Fruit fly (Drosophila melanogaster) whole organism, embryonic: ENCODE measurements around the gene sit.
A peak's percentile ranks its signal among the peaks of the same experiment; 100 is the strongest.

Experiments
- Bdp1 ChIP-seq: fragments of 200-800 bp; sonication (Bioruptor generic); optimal IDR thresholded peaks from 3 replicates; lab custom pipeline; 2016; ENCODE audit warnings: missing biosample characterization, missing genetic modification characterization
- C15 ChIP-seq: fragments of 200-800 bp; sonication (Bioruptor generic); IDR thresholded peaks from 3 replicates; pipeline ENCODE4 v1.3.6; 2022; ENCODE audit warnings: missing biosample characterization, missing genetic modification characterization
- CG10431 ChIP-seq: fragments of 200-800 bp; sonication (Bioruptor generic); optimal IDR thresholded peaks from 3 replicates; lab custom pipeline; 2018; ENCODE audit warnings: missing biosample characterization, mild to moderate bottlenecking, missing genetic modification characterization
- CG10959 ChIP-seq: fragments of 200-800 bp; sonication (Bioruptor generic); IDR thresholded peaks from 2 replicates; pipeline ENCODE4 v1.3.6; 2022; ENCODE audit warnings: missing biosample characterization, missing genetic modification characterization
- CG14710 ChIP-seq: fragments of 200-800 bp; sonication (Bioruptor generic); optimal IDR thresholded peaks from 3 replicates; lab custom pipeline; 2019; ENCODE audit warnings: missing biosample characterization, mild to moderate bottlenecking, missing genetic modification characterization, moderate library complexity
- CG1603 ChIP-seq: fragments of 200-800 bp; sonication (Bioruptor generic); optimal IDR thresholded peaks from 2 replicates; lab custom pipeline; 2019; ENCODE audit warnings: missing biosample characterization, mild to moderate bottlenecking, missing genetic modification characterization, moderate library complexity
- CG16779 ChIP-seq: fragments of 200-800 bp; sonication (Bioruptor generic); IDR thresholded peaks from 2 replicates; pipeline ENCODE4 v1.3.6; 2022; ENCODE audit warnings: missing biosample characterization, missing genetic modification characterization
- CG18764 ChIP-seq: fragments of 200-800 bp; sonication (Bioruptor generic); optimal IDR thresholded peaks from 3 replicates; lab custom pipeline; 2016; ENCODE audit warnings: missing biosample characterization, missing genetic modification characterization
- CG2129 ChIP-seq: fragments of 200-800 bp; sonication (Bioruptor generic); IDR thresholded peaks from 2 replicates; pipeline ENCODE4 v1.3.6; 2022; ENCODE audit warnings: missing biosample characterization, missing genetic modification characterization; ENCODE audit not compliant: partially characterized antibody
- CG3407 ChIP-seq: fragments of 200-800 bp; sonication (Bioruptor generic); optimal IDR thresholded peaks from 2 replicates; lab custom pipeline; 2018; ENCODE audit warnings: missing biosample characterization, mild to moderate bottlenecking, missing genetic modification characterization
- CG3847 ChIP-seq: fragments of 200-800 bp; sonication (Bioruptor generic); IDR thresholded peaks from 2 replicates; pipeline ENCODE4 v1.3.6; 2022; ENCODE audit warnings: missing biosample characterization, missing genetic modification characterization
- CG6175 ChIP-seq: fragments of 200-800 bp; sonication (Bioruptor generic); IDR thresholded peaks from 3 replicates; pipeline ENCODE4 v1.3.6; 2022; ENCODE audit warnings: missing biosample characterization, missing genetic modification characterization
- CG7745 ChIP-seq: fragments of 200-800 bp; sonication (Bioruptor generic); optimal IDR thresholded peaks from 2 replicates; lab custom pipeline; 2018; ENCODE audit warnings: missing biosample characterization, mild to moderate bottlenecking, missing genetic modification characterization, moderate library complexity
- CG8281 ChIP-seq: fragments of 200-800 bp; sonication (Bioruptor generic); optimal IDR thresholded peaks from 2 replicates; lab custom pipeline; 2018; ENCODE audit warnings: missing biosample characterization, mild to moderate bottlenecking, missing genetic modification characterization, moderate library complexity
- CrebB ChIP-seq: fragments of 200-800 bp; sonication (Bioruptor generic); optimal IDR thresholded peaks from 3 replicates; lab custom pipeline; 2018; ENCODE audit warnings: missing biosample characterization, mild to moderate bottlenecking, missing genetic modification characterization
- ERR ChIP-seq: fragments of 200-800 bp; sonication (Bioruptor generic); optimal IDR thresholded peaks from 2 replicates; lab custom pipeline; 2016; ENCODE audit warnings: missing biosample characterization, missing genetic modification characterization
- Fer1 ChIP-seq: fragments of 200-800 bp; sonication (Bioruptor generic); optimal IDR thresholded peaks from 2 replicates; lab custom pipeline; 2017; ENCODE audit warnings: missing biosample characterization, mild to moderate bottlenecking, missing genetic modification characterization
- Gug ChIP-seq: fragments of 200-800 bp; sonication (Bioruptor generic); IDR thresholded peaks from 4 replicates; pipeline ENCODE4 v1.3.6; 2022; ENCODE audit warnings: missing biosample characterization, missing genetic modification characterization
- H15 ChIP-seq: fragments of 200-800 bp; sonication (Bioruptor generic); IDR thresholded peaks from 3 replicates; pipeline ENCODE4 v1.3.6; 2022; ENCODE audit warnings: missing biosample characterization, missing genetic modification characterization
- H2.0 ChIP-seq: fragments of 200-800 bp; sonication (Bioruptor generic); IDR thresholded peaks from 2 replicates; pipeline ENCODE4 v1.3.6; 2022; ENCODE audit warnings: missing biosample characterization, missing genetic modification characterization
- HLH54F ChIP-seq: fragments of 200-800 bp; sonication (Bioruptor generic); optimal IDR thresholded peaks from 3 replicates; lab custom pipeline; 2016; ENCODE audit warnings: missing biosample characterization, missing genetic modification characterization
- Hey ChIP-seq: fragments of 200-800 bp; sonication (Bioruptor generic); optimal IDR thresholded peaks from 3 replicates; lab custom pipeline; 2018; ENCODE audit warnings: missing biosample characterization, mild to moderate bottlenecking, missing genetic modification characterization
- Hmx ChIP-seq: fragments of 200-800 bp; sonication (Bioruptor generic); optimal IDR thresholded peaks from 2 replicates; lab custom pipeline; 2016; ENCODE audit warnings: missing biosample characterization, missing genetic modification characterization
- Hr3 ChIP-seq: fragments of 200-800 bp; sonication (Bioruptor generic); optimal IDR thresholded peaks from 3 replicates; lab custom pipeline; 2016; ENCODE audit warnings: missing biosample characterization, missing genetic modification characterization
- Optix ChIP-seq: fragments of 200-800 bp; sonication (Bioruptor generic); IDR thresholded peaks from 3 replicates; pipeline ENCODE4 v1.3.6; 2022; ENCODE audit warnings: missing biosample characterization, missing genetic modification characterization
- Ssrp ChIP-seq: fragments of 200-800 bp; sonication (Bioruptor generic); optimal IDR thresholded peaks from 2 replicates; lab custom pipeline; 2018; ENCODE audit warnings: missing biosample characterization, mild to moderate bottlenecking, missing genetic modification characterization, moderate library complexity
- bab2 ChIP-seq: fragments of 200-800 bp; sonication (Bioruptor generic); optimal IDR thresholded peaks from 2 replicates; lab custom pipeline; 2016; ENCODE audit warnings: missing biosample characterization, missing genetic modification characterization
- bsh ChIP-seq, 2 experiments: fragments of 200-800 bp; sonication (Bioruptor generic); optimal IDR thresholded peaks; 2 replicates each; lab custom pipeline; 2017 to 2018; ENCODE audit warnings: mild to moderate bottlenecking in 2 of 2, missing biosample characterization in 2 of 2, missing genetic modification characterization in 2 of 2, moderate library complexity in 1 of 2
- btn ChIP-seq: fragments of 200-800 bp; sonication (Bioruptor generic); optimal IDR thresholded peaks from 2 replicates; lab custom pipeline; 2016; ENCODE audit warnings: missing biosample characterization, missing genetic modification characterization
- cas ChIP-seq: fragments of 200-800 bp; sonication (Bioruptor generic); IDR thresholded peaks from 2 replicates; pipeline ENCODE4 v1.3.6; 2022; ENCODE audit warnings: missing biosample characterization, missing genetic modification characterization
- caup ChIP-seq: fragments of 200-800 bp; sonication (Bioruptor generic); optimal IDR thresholded peaks from 3 replicates; lab custom pipeline; 2017; ENCODE audit warnings: missing biosample characterization, mild to moderate bottlenecking, missing genetic modification characterization, moderate library complexity; ENCODE audit not compliant: severe bottlenecking
- ci ChIP-seq: fragments of 200-800 bp; sonication (Bioruptor generic); IDR thresholded peaks from 3 replicates; pipeline ENCODE4 v1.3.6; 2022; ENCODE audit warnings: missing biosample characterization, missing genetic modification characterization
- ems ChIP-seq: fragments of 200-800 bp; sonication (Bioruptor generic); optimal IDR thresholded peaks from 3 replicates; lab custom pipeline; 2016; ENCODE audit warnings: missing biosample characterization, missing genetic modification characterization
- en ChIP-seq: fragments of 200-800 bp; sonication (Bioruptor generic); optimal IDR thresholded peaks from 2 replicates; lab custom pipeline; 2016; ENCODE audit warnings: missing biosample characterization, missing genetic modification characterization
- ewg ChIP-seq: fragments of 200-800 bp; sonication (Bioruptor generic); optimal IDR thresholded peaks from 3 replicates; lab custom pipeline; 2017; ENCODE audit warnings: mild to moderate bottlenecking, missing biosample characterization, missing genetic modification reagents, missing genetic modification characterization
- fd102C ChIP-seq: fragments of 200-800 bp; sonication (Bioruptor generic); optimal IDR thresholded peaks from 2 replicates; lab custom pipeline; 2018; ENCODE audit warnings: missing biosample characterization, mild to moderate bottlenecking, missing genetic modification characterization, moderate library complexity
- ftz-f1 ChIP-seq: fragments of 200-800 bp; sonication (Bioruptor generic); optimal IDR thresholded peaks from 2 replicates; lab custom pipeline; 2016; ENCODE audit warnings: missing biosample characterization, missing genetic modification characterization
- inv ChIP-seq: fragments of 200-800 bp; sonication (Bioruptor generic); IDR thresholded peaks from 2 replicates; pipeline ENCODE4 v1.3.6; 2022; ENCODE audit warnings: missing biosample characterization, missing genetic modification characterization; ENCODE audit not compliant: partially characterized antibody
- jumu ChIP-seq: fragments of 200-800 bp; sonication (Bioruptor generic); optimal IDR thresholded peaks from 3 replicates; lab custom pipeline; 2016; ENCODE audit warnings: missing biosample characterization, missing genetic modification characterization
- kay ChIP-seq: fragments of 200-800 bp; sonication (Bioruptor generic); optimal IDR thresholded peaks from 2 replicates; lab custom pipeline; 2016; ENCODE audit warnings: missing biosample characterization, missing genetic modification characterization
- knrl ChIP-seq: fragments of 200-800 bp; sonication (Bioruptor generic); IDR thresholded peaks from 3 replicates; pipeline ENCODE4 v1.3.6; 2022; ENCODE audit warnings: missing biosample characterization, missing genetic modification characterization; ENCODE audit not compliant: partially characterized antibody
- lmd ChIP-seq: fragments of 200-800 bp; sonication (Bioruptor generic); IDR thresholded peaks from 2 replicates; pipeline ENCODE4 v1.3.6; 2022; ENCODE audit warnings: missing biosample characterization, missing genetic modification characterization
- luna ChIP-seq: fragments of 200-800 bp; sonication (Bioruptor generic); optimal IDR thresholded peaks from 2 replicates; lab custom pipeline; 2016; ENCODE audit warnings: missing biosample characterization, missing genetic modification characterization
- rib ChIP-seq: fragments of 200-800 bp; sonication (Bioruptor generic); IDR thresholded peaks from 2 replicates; pipeline ENCODE4 v1.3.6; 2022; ENCODE audit warnings: missing biosample characterization, missing genetic modification characterization
- sima ChIP-seq: fragments of 200-800 bp; sonication (Bioruptor generic); optimal IDR thresholded peaks from 2 replicates; lab custom pipeline; 2016; ENCODE audit warnings: missing biosample characterization, missing genetic modification characterization
- so ChIP-seq: fragments of 200-800 bp; sonication (Bioruptor generic); IDR thresholded peaks from 3 replicates; pipeline ENCODE4 v1.3.6; 2022; ENCODE audit warnings: missing biosample characterization, missing genetic modification characterization
- tio ChIP-seq: fragments of 200-800 bp; sonication (Bioruptor generic); optimal IDR thresholded peaks from 2 replicates; lab custom pipeline; 2017; ENCODE audit warnings: missing biosample characterization, missing genetic modification characterization, inconsistent platforms
- tll ChIP-seq, 2 experiments: fragments of 200-800 bp in 1 of 2; fragments of >200 bp in 1 of 2; sonication (Bioruptor generic) in 1 of 2; optimal IDR thresholded peaks; 2 replicates each; lab custom pipeline; 2017 to 2019; ENCODE audit warnings: missing biosample characterization in 2 of 2, missing genetic modification characterization in 2 of 2, mild to moderate bottlenecking in 1 of 2, moderate library complexity in 1 of 2
- unpg ChIP-seq: fragments of 200-800 bp; sonication (Bioruptor generic); optimal IDR thresholded peaks from 3 replicates; lab custom pipeline; 2018; ENCODE audit warnings: missing biosample characterization, mild to moderate bottlenecking, missing genetic modification characterization, moderate library complexity
- vvl ChIP-seq: fragments of 200-800 bp; sonication (Bioruptor generic); IDR thresholded peaks from 2 replicates; pipeline ENCODE4 v1.3.6; 2022; ENCODE audit warnings: missing biosample characterization, missing genetic modification characterization
- z ChIP-seq: fragments of 200-800 bp; sonication (Bioruptor generic); IDR thresholded peaks from 3 replicates; pipeline ENCODE4 v1.3.6; 2022; ENCODE audit warnings: missing biosample characterization, missing genetic modification characterization
- zf30C ChIP-seq: fragments of 200-800 bp; sonication (Bioruptor generic); optimal IDR thresholded peaks from 3 replicates; lab custom pipeline; 2018; ENCODE audit warnings: missing biosample characterization, mild to moderate bottlenecking, missing genetic modification characterization

sit gene

dm6 chr3R:22589311-22589710 lies 26.9 kb upstream of the sit start (continued):
- no peak for TF ChIP-seq sima (GFP tag; lab: Kevin White, UChicago)
- no peak for TF ChIP-seq lmd (GFP tag; lab: Robert Waterston, UW)
- TF ChIP-seq bsh (GFP tag; optimal IDR thresholded peaks at IDR 0.05; lab: Kevin White, UChicago): peak in 1 of 2 experiments; percentile 72
- peak; percentile 63; the same call in 1 of the 3 replicates for TF ChIP-seq ci (GFP tag; lab: Robert Waterston, UW)
- TF ChIP-seq Fer1 (GFP tag; lab: Kevin White, UChicago): peak; percentile 27
- TF ChIP-seq jumu: no peak
- TF ChIP-seq bab2 (GFP tag; lab: Kevin White, UChicago): peak; percentile 31
- no peak for TF ChIP-seq en
- no peak for TF ChIP-seq Bdp1 (GFP tag; lab: Kevin White, UChicago)
- no peak for TF ChIP-seq ftz-f1 (GFP tag; lab: Kevin White, UChicago)
- no peak for TF ChIP-seq CG3847
- peak; percentile 30; the same call in 1 of the 2 replicates for TF ChIP-seq vvl (GFP tag; lab: Robert Waterston, UW)
- TF ChIP-seq CG3407 (GFP tag; lab: Kevin White, UChicago): peak; percentile 75
- TF ChIP-seq inv (GFP tag; lab: Robert Waterston, UW): no peak
- peak; percentile 80 for TF ChIP-seq CG1603 (tag; lab: Kevin White, UChicago)
- no peak for TF ChIP-seq ERR
- no peak for TF ChIP-seq Optix (GFP tag; lab: Robert Waterston, UW)
- peak; percentile 35 for TF ChIP-seq ewg
- no peak for TF ChIP-seq Gug (GFP tag; lab: Robert Waterston, UW)
- TF ChIP-seq Hmx: no peak
- TF ChIP-seq Hey: no peak
- TF ChIP-seq unpg (GFP tag; lab: Kevin White, UChicago): peak; percentile 58
- TF ChIP-seq CG18764 (GFP tag; lab: Kevin White, UChicago): peak; percentile 32
- TF ChIP-seq knrl (GFP tag; lab: Robert Waterston, UW): no peak
- TF ChIP-seq CG14710 (tag; lab: Kevin White, UChicago): peak; percentile 48
- TF ChIP-seq CrebB (tag; lab: Kevin White, UChicago): peak; percentile 50
- TF ChIP-seq CG2129 (GFP tag; lab: Robert Waterston, UW): no peak
- no peak for TF ChIP-seq z (GFP tag; lab: Robert Waterston, UW)
- no peak for TF ChIP-seq CG6175 (GFP tag; lab: Robert Waterston, UW)
- no peak for TF ChIP-seq CG10959
- TF ChIP-seq Hr3 (GFP tag; lab: Kevin White, UChicago): no peak
- no peak for TF ChIP-seq H15 (GFP tag; lab: Robert Waterston, UW)
- no peak for TF ChIP-seq CG10431 (GFP tag; lab: Kevin White, UChicago)
- no peak for TF ChIP-seq HLH54F (GFP tag; lab: Kevin White, UChicago)
- no peak for TF ChIP-seq H2.0 (GFP tag; lab: Robert Waterston, UW)
- TF ChIP-seq Ssrp (tag; lab: Kevin White, UChicago): peak; percentile 12
- TF ChIP-seq tll (GFP tag; optimal IDR thresholded peaks at IDR 0.05; lab: Kevin White, UChicago): no peak
- no peak for TF ChIP-seq kay (GFP tag; lab: Kevin White, UChicago)
- TF ChIP-seq rib: no peak
- no peak for TF ChIP-seq zf30C (GFP tag; lab: Kevin White, UChicago)
- TF ChIP-seq cas (GFP tag; lab: Robert Waterston, UW): no peak
- TF ChIP-seq luna (GFP tag; lab: Kevin White, UChicago): no peak
- no peak for TF ChIP-seq tio
- no peak for TF ChIP-seq ems (GFP tag; lab: Kevin White, UChicago)
- no peak for TF ChIP-seq fd102C
- TF ChIP-seq CG8281: peak; percentile 32
- peak; percentile 32 for TF ChIP-seq caup (GFP tag; lab: Kevin White, UChicago)
- TF ChIP-seq CG16779 (GFP tag; lab: Robert Waterston, UW): no peak
- TF ChIP-seq btn (GFP tag; lab: Kevin White, UChicago): no peak
- TF ChIP-seq C15 (GFP tag; lab: Robert Waterston, UW): no peak
- TF ChIP-seq so (GFP tag; lab: Robert Waterston, UW): no peak
- peak; percentile 27 for TF ChIP-seq CG7745 (tag; lab: Kevin White, UChicago)
